Comparison of ENCODE assay signal across 1 fruit fly cellular context in the genomic region with DNA sequence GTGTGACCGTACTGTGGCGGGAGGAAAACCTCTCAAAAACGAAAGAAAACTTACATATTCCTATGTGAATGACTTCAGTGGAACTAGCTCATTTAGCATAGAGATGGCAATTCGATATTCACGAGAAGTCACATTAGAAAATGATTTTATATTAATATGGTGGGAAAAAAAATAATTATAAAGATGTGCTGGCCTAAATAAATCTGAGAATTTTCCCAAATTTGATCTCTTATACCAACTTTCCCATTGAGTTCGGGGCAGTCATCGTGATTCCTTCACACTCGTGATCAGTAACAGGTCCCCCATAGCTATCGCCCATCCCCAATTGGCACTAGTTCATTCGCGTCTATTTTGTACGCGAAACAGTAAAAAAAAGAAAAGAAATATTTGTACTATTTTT.
A peak's percentile ranks its signal among the peaks of the same experiment; 100 is the strongest.
TF ChIP-seq lines count a peak whose summit lies in the region.

A gene (minus strand): TSS at position 37 of the 400 bp plus-strand sequence.
A gene (plus strand): TSS at position 325 of the 400 bp plus-strand sequence.

TF ChIP-seq in whole organism, embryonic, 481 proteins besides CTCF, POLR2A, EP300 and RAD21 (continued from another document):
- peak; percentile 88; the same call in 2 of the 3 replicates for TF ChIP-seq CG11093 (GFP tag; IDR thresholded peaks at IDR 0.05; lab: Robert Waterston, UW)
- TF ChIP-seq Mrtf (GFP tag; IDR thresholded peaks at IDR 0.05; lab: Robert Waterston, UW): peak; percentile 81
- no peak for TF ChIP-seq chinmo (GFP tag; IDR thresholded peaks at IDR 0.05; lab: Robert Waterston, UW; ENCODE audit: partially characterized antibody)
- peak; percentile 74 for TF ChIP-seq sim (GFP tag; IDR thresholded peaks at IDR 0.05; lab: Robert Waterston, UW)
- no peak for TF ChIP-seq Lpt (GFP tag; optimal IDR thresholded peaks at IDR 0.05; lab: Kevin White, UChicago)
- TF ChIP-seq gcm2 (GFP tag; optimal IDR thresholded peaks at IDR 0.05; lab: Kevin White, UChicago): peak; percentile 32
- peak; percentile 93 for TF ChIP-seq CG9215 (GFP tag; IDR thresholded peaks at IDR 0.05; lab: Robert Waterston, UW)
- TF ChIP-seq CG12104 (GFP tag; optimal IDR thresholded peaks at IDR 0.05; lab: Kevin White, UChicago): peak; percentile 79
- TF ChIP-seq mld (GFP tag; IDR thresholded peaks at IDR 0.05; lab: Robert Waterston, UW; ENCODE audit: partially characterized antibody): peak; percentile 20; the same call in 1 of the 3 replicates
- TF ChIP-seq Usf (GFP tag; optimal IDR thresholded peaks at IDR 0.05; lab: Kevin White, UChicago): peak; percentile 79
- TF ChIP-seq H2.0 (GFP tag; IDR thresholded peaks at IDR 0.05; lab: Robert Waterston, UW): peak; percentile 84
- TF ChIP-seq C15 (GFP tag; IDR thresholded peaks at IDR 0.05; lab: Robert Waterston, UW): peak; percentile 69; the same call in 1 of the 3 replicates
